Worm (Caenorhabditis elegans) whole organism, L3 larva: ENCODE data around the gene srbc-38.

Experiments used
- R02D3.7 ChIP-seq: fragments of 150-350 bp; optimal IDR thresholded peaks from 2 replicates; lab custom pipeline; 2014; ENCODE audit warnings: missing biosample characterization, missing genetic modification characterization
- lsy-12 ChIP-seq: sonication (generic microtip); optimal IDR thresholded peaks from 2 replicates; lab custom pipeline; 2016; ENCODE audit warnings: mild to moderate bottlenecking, missing genetic modification characterization, missing compliant biosample characterization
- nhr-12 ChIP-seq: fragments of 150-350 bp; optimal IDR thresholded peaks from 2 replicates; lab custom pipeline; 2014; ENCODE audit warnings: missing biosample characterization, missing genetic modification characterization
- nhr-23 ChIP-seq: fragments of 150-350 bp; optimal IDR thresholded peaks from 2 replicates; lab custom pipeline; 2014; ENCODE audit warnings: missing biosample characterization, missing genetic modification reagents, missing genetic modification characterization
- pqm-1 ChIP-seq: fragments of 150-350 bp; optimal IDR thresholded peaks from 2 replicates; lab custom pipeline; 2017; ENCODE audit warnings: missing biosample characterization, missing genetic modification characterization, inconsistent platforms
- skn-1 ChIP-seq: fragments of 150-350 bp; optimal IDR thresholded peaks from 2 replicates; lab custom pipeline; 2014; ENCODE audit warnings: missing biosample characterization, missing genetic modification characterization
- snpc-4 ChIP-seq: fragments of 150-350 bp; optimal IDR thresholded peaks from 2 replicates; lab custom pipeline; 2014; ENCODE audit warnings: missing biosample characterization, missing genetic modification characterization
- unc-62 ChIP-seq: fragments of 150-350 bp; sonication (generic microtip); optimal IDR thresholded peaks from 4 replicates; lab custom pipeline; 2014; ENCODE audit warnings: missing biosample characterization, missing genetic modification reagents, missing genetic modification characterization
- zag-1 ChIP-seq: fragments of 150-350 bp; optimal IDR thresholded peaks from 2 replicates; lab custom pipeline; 2014; ENCODE audit warnings: missing biosample characterization, missing genetic modification characterization
- ztf-4 ChIP-seq: fragments of 150-350 bp; optimal IDR thresholded peaks from 2 replicates; lab custom pipeline; 2014; ENCODE audit warnings: missing biosample characterization, missing genetic modification characterization

DNA sequence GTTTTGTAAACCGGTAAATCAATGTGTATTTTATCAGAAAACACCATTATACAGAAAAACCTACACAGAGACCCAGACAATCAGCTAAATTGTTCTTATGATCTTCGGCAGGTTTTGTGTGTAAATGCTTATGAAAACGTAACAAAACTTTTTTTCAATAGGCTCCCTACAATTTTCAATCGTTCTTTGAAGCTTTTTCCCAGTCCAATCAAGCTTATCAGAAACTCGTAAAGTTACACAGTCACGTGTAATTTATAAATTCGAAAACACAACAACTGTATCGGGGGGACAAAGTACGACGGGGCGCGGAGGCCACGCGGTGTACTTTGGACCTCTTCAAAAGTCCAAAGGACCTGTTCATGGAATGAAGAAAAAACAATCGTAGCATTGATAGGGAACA lies 23.2 kb downstream of the srbc-38 start:
- TF ChIP-seq nhr-12 (no peak), unc-62 (GFP tag; lab: Kevin White, UChicago) (no peak), pqm-1 (peak; percentile 87), lsy-12 (tag; lab: Kevin White, UChicago) (peak; percentile 44), snpc-4 (tag; lab: Kevin White, UChicago) (no peak), skn-1 (no peak), ztf-4 (no peak), R02D3.7 (no peak), nhr-23 (tag; lab: Kevin White, UChicago) (no peak), zag-1 (tag; lab: Kevin White, UChicago) (no peak)
